Fruit fly (Drosophila melanogaster): ENCODE measurements around the gene MED30.

The MED30 gene

dm6 chr3L:654019-654418 is at the start of gene MED30, which contains the start of gene Rev1 (continued):
- TF ChIP-seq CG12769 (tag; optimal IDR thresholded peaks at IDR 0.05), result peak; percentile 96
- peak; percentile 7 for TF ChIP-seq CG15479 (GFP tag; optimal IDR thresholded peaks at IDR 0.05)
- TF ChIP-seq CG34376 (GFP tag; optimal IDR thresholded peaks at IDR 0.05), result peak; percentile 91
- TF ChIP-seq sr (GFP tag; IDR thresholded peaks at IDR 0.05), result peak; percentile 67
- TF ChIP-seq dan (GFP tag; IDR thresholded peaks at IDR 0.05), result 0 out of 2 replicates have a peak, but pooled peaks have one; percentile 46
- no peak for TF ChIP-seq z (GFP tag; IDR thresholded peaks at IDR 0.05)
- peak; percentile 91 for TF ChIP-seq Bdp1 (GFP tag; optimal IDR thresholded peaks at IDR 0.05)
- TF ChIP-seq CG9932 (GFP tag; IDR thresholded peaks at IDR 0.05), result peak; percentile 97
- TF ChIP-seq CG8359 (GFP tag; optimal IDR thresholded peaks at IDR 0.05; ENCODE audit: borderline replicate concordance), result peak; percentile 40
- peak; percentile 95 for TF ChIP-seq Fer1 (GFP tag; optimal IDR thresholded peaks at IDR 0.05)
- peak; percentile 77 for TF ChIP-seq dmrt11E (tag; optimal IDR thresholded peaks at IDR 0.05)
- TF ChIP-seq Hmx (GFP tag; optimal IDR thresholded peaks at IDR 0.05), result peak; percentile 90
- TF ChIP-seq Camta (GFP tag; optimal IDR thresholded peaks at IDR 0.05), result peak; percentile 95
- peak; percentile 90 for TF ChIP-seq CG10147 (GFP tag; optimal IDR thresholded peaks at IDR 0.05)
- peak; percentile 89 for TF ChIP-seq CG18011 (GFP tag; optimal IDR thresholded peaks at IDR 0.05)
- TF ChIP-seq gcm (GFP tag; optimal IDR thresholded peaks at IDR 0.05), result peak; percentile 92
- TF ChIP-seq Hr39 (optimal IDR thresholded peaks at IDR 0.05), result no peak
- TF ChIP-seq tap (tag; optimal IDR thresholded peaks at IDR 0.05), result peak; percentile 87
- peak; percentile 56; the same call in 2 of the 3 replicates for TF ChIP-seq CG16813 (GFP tag; IDR thresholded peaks at IDR 0.05; ENCODE audit: partially characterized antibody)
- no peak for TF ChIP-seq ro (GFP tag; IDR thresholded peaks at IDR 0.05)
- TF ChIP-seq sug (tag; optimal IDR thresholded peaks at IDR 0.05), result peak; percentile 92
- TF ChIP-seq CG13775 (GFP tag; optimal IDR thresholded peaks at IDR 0.05), result peak; percentile 89
- peak; percentile 71 for TF ChIP-seq Neu2 (GFP tag; optimal IDR thresholded peaks at IDR 0.05; ENCODE audit: borderline replicate concordance)
- TF ChIP-seq pan (optimal IDR thresholded peaks at IDR 0.05), result no peak
- TF ChIP-seq pan (GFP tag; optimal IDR thresholded peaks at IDR 0.05 in 1 of 2, IDR thresholded peaks at IDR 0.05 in 1 of 2), result peak in 1 of 2 experiments; percentile 93
- TF ChIP-seq crc (GFP tag; optimal IDR thresholded peaks at IDR 0.05), result peak; percentile 96
- peak; percentile 48 for TF ChIP-seq gfzf (GFP tag; optimal IDR thresholded peaks at IDR 0.05)
- peak; percentile 16 for TF ChIP-seq hkb (optimal IDR thresholded peaks at IDR 0.05)
- peak; percentile 91 for TF ChIP-seq hkb (GFP tag; IDR thresholded peaks at IDR 0.05)
- TF ChIP-seq sob (GFP tag; IDR thresholded peaks at IDR 0.05), result peak; percentile 72
- TF ChIP-seq ase (GFP tag; IDR thresholded peaks at IDR 0.05), result peak; percentile 89
- peak; percentile 82 for TF ChIP-seq CG7271 (tag; optimal IDR thresholded peaks at IDR 0.05)
- TF ChIP-seq schlank (tag; optimal IDR thresholded peaks at IDR 0.05), result peak; percentile 87
- peak; percentile 93 for TF ChIP-seq CG1602 (GFP tag; optimal IDR thresholded peaks at IDR 0.05)
- TF ChIP-seq ind (GFP tag; optimal IDR thresholded peaks at IDR 0.05), result peak; percentile 96
- peak; percentile 89 for TF ChIP-seq sisA (GFP tag; IDR thresholded peaks at IDR 0.05)
- peak; percentile 57 for TF ChIP-seq HLH4C (GFP tag; IDR thresholded peaks at IDR 0.05; ENCODE audit: partially characterized antibody)
- TF ChIP-seq CG12155 (GFP tag; optimal IDR thresholded peaks at IDR 0.05), result peak; percentile 94
- peak; percentile 91 for TF ChIP-seq luna (GFP tag; optimal IDR thresholded peaks at IDR 0.05)
- TF ChIP-seq CG6813 (GFP tag; optimal IDR thresholded peaks at IDR 0.05), result peak; percentile 84
- peak; percentile 72 for TF ChIP-seq bowl (GFP tag; IDR thresholded peaks at IDR 0.05)
- TF ChIP-seq crol (GFP tag; IDR thresholded peaks at IDR 0.05), result no peak
- peak; percentile 81 for TF ChIP-seq jing (GFP tag; optimal IDR thresholded peaks at IDR 0.05)
- TF ChIP-seq ewg (GFP tag; optimal IDR thresholded peaks at IDR 0.05), result peak; percentile 82
- peak; percentile 97 for TF ChIP-seq shn (GFP tag; optimal IDR thresholded peaks at IDR 0.05)
- peak; percentile 94 for TF ChIP-seq CG5245 (GFP tag; optimal IDR thresholded peaks at IDR 0.05)
- peak; percentile 88 for TF ChIP-seq otp (GFP tag; IDR thresholded peaks at IDR 0.05)
- peak; percentile 88 for TF ChIP-seq wdn (GFP tag; IDR thresholded peaks at IDR 0.05)
- TF ChIP-seq CG2678 (tag; optimal IDR thresholded peaks at IDR 0.05), result peak; percentile 93
- no peak for TF ChIP-seq cad (GFP tag; optimal IDR thresholded peaks at IDR 0.05)
- peak; percentile 94 for TF ChIP-seq Sox102F (GFP tag; optimal IDR thresholded peaks at IDR 0.05)
- peak; percentile 89 for TF ChIP-seq CG16779 (GFP tag; IDR thresholded peaks at IDR 0.05)

Measured in whole organism, embryonic.